Fruit fly (Drosophila melanogaster) whole organism, embryonic: ENCODE results near the gene CG4270.

Source experiments
- Abd-B ChIP-seq: fragments of 200-800 bp; sonication (Bioruptor generic); optimal IDR thresholded peaks from 2 replicates; lab custom pipeline; 2018; ENCODE audit warnings: missing biosample characterization, mild to moderate bottlenecking, missing genetic modification characterization, moderate library complexity
- Adf1 ChIP-seq: fragments of 200-800 bp; sonication (Bioruptor generic); IDR thresholded peaks from 2 replicates; pipeline ENCODE4 v1.3.6; 2022; ENCODE audit warnings: missing biosample characterization, missing genetic modification characterization
- Aef1 ChIP-seq: fragments of 200-800 bp; sonication (Bioruptor generic); IDR thresholded peaks from 3 replicates; pipeline ENCODE4 v1.3.6; 2022; ENCODE audit warnings: missing biosample characterization, missing genetic modification characterization
- B-H2 ChIP-seq: fragments of 200-800 bp; sonication (Bioruptor generic); optimal IDR thresholded peaks from 2 replicates; lab custom pipeline; 2018; ENCODE audit warnings: missing biosample characterization, mild to moderate bottlenecking, missing genetic modification characterization
- Blimp-1 ChIP-seq: fragments of 200-800 bp; sonication (Bioruptor generic); optimal IDR thresholded peaks from 3 replicates; lab custom pipeline; 2018; ENCODE audit warnings: missing biosample characterization, missing genetic modification characterization, mild to moderate bottlenecking, moderate library complexity, missing genetic modification reagents
- CG10267 ChIP-seq: fragments of 200-800 bp; sonication (Bioruptor generic); optimal IDR thresholded peaks from 2 replicates; lab custom pipeline; 2018; ENCODE audit warnings: missing biosample characterization, mild to moderate bottlenecking, missing genetic modification characterization, moderate library complexity
- CG17568 ChIP-seq: fragments of 200-800 bp; sonication (Bioruptor generic); optimal IDR thresholded peaks from 2 replicates; lab custom pipeline; 2018; ENCODE audit warnings: missing biosample characterization, mild to moderate bottlenecking, missing genetic modification characterization, moderate library complexity
- CG18011 ChIP-seq: fragments of 200-800 bp; sonication (Bioruptor generic); optimal IDR thresholded peaks from 2 replicates; lab custom pipeline; 2017; ENCODE audit warnings: missing biosample characterization, missing genetic modification characterization, mild to moderate bottlenecking, moderate library complexity, missing genotype
- CG18262 ChIP-seq: fragments of 200-800 bp; optimal IDR thresholded peaks from 3 replicates; lab custom pipeline; 2019; ENCODE audit warnings: missing biosample characterization, mild to moderate bottlenecking, missing genetic modification characterization, moderate library complexity
- CG2129 ChIP-seq: fragments of 200-800 bp; sonication (Bioruptor generic); IDR thresholded peaks from 2 replicates; pipeline ENCODE4 v1.3.6; 2022; ENCODE audit warnings: missing biosample characterization, missing genetic modification characterization; ENCODE audit not compliant: partially characterized antibody
- CG32532 ChIP-seq: fragments of 200-800 bp; sonication (Bioruptor generic); IDR thresholded peaks from 2 replicates; pipeline ENCODE4 v1.3.6; 2022; ENCODE audit warnings: missing biosample characterization, missing genetic modification characterization
- CG3407 ChIP-seq: fragments of 200-800 bp; sonication (Bioruptor generic); optimal IDR thresholded peaks from 2 replicates; lab custom pipeline; 2018; ENCODE audit warnings: missing biosample characterization, mild to moderate bottlenecking, missing genetic modification characterization
- CG3995 ChIP-seq: fragments of 200-800 bp; sonication (Bioruptor generic); optimal IDR thresholded peaks from 3 replicates; lab custom pipeline; 2016; ENCODE audit warnings: missing biosample characterization, missing genetic modification characterization
- CG7357 ChIP-seq: fragments of 200-800 bp; sonication (Bioruptor generic); IDR thresholded peaks from 3 replicates; pipeline ENCODE4 v1.3.6; 2022; ENCODE audit warnings: missing biosample characterization, missing genetic modification characterization
- CG8089 ChIP-seq: fragments of 200-800 bp; sonication (Bioruptor generic); optimal IDR thresholded peaks from 3 replicates; lab custom pipeline; 2016; ENCODE audit warnings: missing biosample characterization, missing genetic modification characterization
- D ChIP-seq, 2 experiments: fragments of 200-800 bp in 1 of 2; fragments of >200 bp in 1 of 2; sonication (Bioruptor generic) in 1 of 2; optimal IDR thresholded peaks; 2 replicates in 1 of 2; 3 replicates in 1 of 2; lab custom pipeline; 2017; ENCODE audit warnings: mild to moderate bottlenecking in 1 of 2, missing biosample characterization in 1 of 2, missing genetic modification characterization in 1 of 2, missing genetic modification reagents in 1 of 2
- E2f1 ChIP-seq: fragments of 200-800 bp; sonication (Bioruptor generic); IDR thresholded peaks from 2 replicates; pipeline ENCODE4 v1.3.6; 2022; ENCODE audit warnings: missing biosample characterization, missing genetic modification characterization
- Gsc ChIP-seq: fragments of 200-800 bp; sonication (Bioruptor generic); IDR thresholded peaks from 2 replicates; pipeline ENCODE4 v1.3.6; 2022; ENCODE audit warnings: missing biosample characterization, missing genetic modification characterization
- HLH3B ChIP-seq: fragments of 200-800 bp; sonication (Bioruptor generic); IDR thresholded peaks from 2 replicates; pipeline ENCODE4 v1.3.6; 2022; ENCODE audit warnings: missing biosample characterization, missing genetic modification characterization
- Hey ChIP-seq: fragments of 200-800 bp; sonication (Bioruptor generic); optimal IDR thresholded peaks from 3 replicates; lab custom pipeline; 2018; ENCODE audit warnings: missing biosample characterization, mild to moderate bottlenecking, missing genetic modification characterization
- Mrtf ChIP-seq: fragments of 200-800 bp; sonication (Bioruptor generic); IDR thresholded peaks from 3 replicates; pipeline ENCODE4 v1.3.6; 2022; ENCODE audit warnings: missing biosample characterization, missing genetic modification characterization
- Myb ChIP-seq: fragments of 200-800 bp; sonication (Bioruptor generic); optimal IDR thresholded peaks from 2 replicates; lab custom pipeline; 2016; ENCODE audit warnings: missing biosample characterization, missing genetic modification characterization
- Nf-YA ChIP-seq: fragments of 200-800 bp; sonication (Bioruptor generic); IDR thresholded peaks from 2 replicates; pipeline ENCODE4 v1.3.6; 2022; ENCODE audit warnings: missing biosample characterization, missing genetic modification characterization
- NfI ChIP-seq: fragments of 200-800 bp; sonication (Bioruptor generic); optimal IDR thresholded peaks from 3 replicates; lab custom pipeline; 2018; ENCODE audit warnings: missing biosample characterization, mild to moderate bottlenecking, missing genetic modification characterization, moderate library complexity
- Optix ChIP-seq: fragments of 200-800 bp; sonication (Bioruptor generic); IDR thresholded peaks from 3 replicates; pipeline ENCODE4 v1.3.6; 2022; ENCODE audit warnings: missing biosample characterization, missing genetic modification characterization
- Side ChIP-seq: fragments of 200-800 bp; sonication (Bioruptor generic); optimal IDR thresholded peaks from 2 replicates; lab custom pipeline; 2016; ENCODE audit warnings: missing biosample characterization, missing genetic modification characterization
- Six4 ChIP-seq: fragments of 200-800 bp; sonication (Bioruptor generic); optimal IDR thresholded peaks from 2 replicates; lab custom pipeline; 2016; ENCODE audit warnings: missing biosample characterization, missing genetic modification characterization
- Sox100B ChIP-seq: fragments of 200-800 bp; sonication (Bioruptor generic); optimal IDR thresholded peaks from 3 replicates; lab custom pipeline; 2018; ENCODE audit warnings: missing biosample characterization, mild to moderate bottlenecking, missing genetic modification characterization
- Xbp1 ChIP-seq: fragments of 200-800 bp; sonication (Bioruptor generic); optimal IDR thresholded peaks from 3 replicates; lab custom pipeline; 2016; ENCODE audit warnings: missing biosample characterization, mild to moderate bottlenecking, missing genetic modification characterization
- abd-A ChIP-seq: fragments of 200-800 bp; sonication (Bioruptor generic); optimal IDR thresholded peaks from 3 replicates; lab custom pipeline; 2019; ENCODE audit warnings: missing biosample characterization, mild to moderate bottlenecking, missing genetic modification characterization, moderate library complexity
- bab2 ChIP-seq: fragments of 200-800 bp; sonication (Bioruptor generic); optimal IDR thresholded peaks from 2 replicates; lab custom pipeline; 2016; ENCODE audit warnings: missing biosample characterization, missing genetic modification characterization
- croc ChIP-seq: fragments of 200-800 bp; sonication (Bioruptor generic); conservative IDR thresholded peaks from 3 replicates; pipeline ENCODE4 v1.3.6; 2022; ENCODE audit warnings: missing biosample characterization, missing genetic modification characterization
- dpn ChIP-seq, 2 experiments: fragments of 200-800 bp; sonication (Bioruptor generic); optimal IDR thresholded peaks; 3 replicates each; lab custom pipeline; 2016; ENCODE audit warnings: missing biosample characterization in 2 of 2, missing genetic modification characterization in 2 of 2
- dysf ChIP-seq: fragments of 200-800 bp; sonication (Bioruptor generic); IDR thresholded peaks from 3 replicates; pipeline ENCODE4 v1.3.6; 2022; ENCODE audit warnings: missing biosample characterization, missing genetic modification characterization
- eve ChIP-seq, 2 experiments: fragments of >200 bp; optimal IDR thresholded peaks; 2 replicates each; lab custom pipeline; 2017; ENCODE audit warnings: missing biosample characterization in 2 of 2, missing genetic modification characterization in 2 of 2
- gcm ChIP-seq: fragments of 200-800 bp; sonication (Bioruptor generic); optimal IDR thresholded peaks from 2 replicates; lab custom pipeline; 2019; ENCODE audit warnings: missing biosample characterization, mild to moderate bottlenecking, missing genetic modification characterization, moderate library complexity
- hb ChIP-seq: fragments of 200-800 bp; sonication (Bioruptor generic); IDR thresholded peaks from 3 replicates; pipeline ENCODE4 v1.3.6; 2022; ENCODE audit warnings: missing biosample characterization, missing genetic modification characterization; ENCODE audit not compliant: partially characterized antibody
- kah ChIP-seq: fragments of 200-800 bp; sonication (Bioruptor generic); optimal IDR thresholded peaks from 2 replicates; lab custom pipeline; 2018; ENCODE audit warnings: missing biosample characterization, mild to moderate bottlenecking, missing genetic modification characterization
- lmd ChIP-seq: fragments of 200-800 bp; sonication (Bioruptor generic); IDR thresholded peaks from 2 replicates; pipeline ENCODE4 v1.3.6; 2022; ENCODE audit warnings: missing biosample characterization, missing genetic modification characterization
- lov ChIP-seq, 2 experiments: fragments of 200-800 bp in 1 of 2; fragments of >200 bp in 1 of 2; sonication (Bioruptor generic) in 1 of 2; IDR thresholded peaks in 1 of 2; optimal IDR thresholded peaks in 1 of 2; 2 replicates in 1 of 2; 3 replicates in 1 of 2; pipeline versions ENCODE4 v1.3.6 to Lab custom; 2017 to 2022; ENCODE audit warnings: missing biosample characterization in 1 of 2, missing genetic modification characterization in 1 of 2
- pfk ChIP-seq: fragments of 200-800 bp; sonication (Bioruptor generic); optimal IDR thresholded peaks from 2 replicates; lab custom pipeline; 2018; ENCODE audit warnings: missing biosample characterization, mild to moderate bottlenecking, missing genetic modification characterization, moderate library complexity
- pho ChIP-seq: fragments of 200-800 bp; sonication (Bioruptor generic); optimal IDR thresholded peaks from 2 replicates; lab custom pipeline; 2016; ENCODE audit warnings: missing biosample characterization, missing genetic modification characterization
- pros ChIP-seq: fragments of 200-800 bp; sonication (Bioruptor generic); optimal IDR thresholded peaks from 3 replicates; lab custom pipeline; 2019; ENCODE audit warnings: missing biosample characterization, mild to moderate bottlenecking, missing genetic modification characterization, moderate library complexity
- pum ChIP-seq: fragments of 200-800 bp; sonication (Bioruptor generic); optimal IDR thresholded peaks from 2 replicates; lab custom pipeline; 2016; ENCODE audit warnings: missing biosample characterization, missing genetic modification characterization
- row ChIP-seq: fragments of 200-800 bp; sonication (Bioruptor generic); IDR thresholded peaks from 3 replicates; pipeline ENCODE4 v1.3.6; 2022; ENCODE audit warnings: missing biosample characterization, missing genetic modification characterization
- sens ChIP-seq: fragments of 200-800 bp; sonication (Bioruptor generic); peaks from one replicate; lab custom pipeline; 2016; ENCODE audit warnings: missing biosample characterization, missing genetic modification characterization
- slou ChIP-seq: fragments of 200-800 bp; sonication (Bioruptor generic); optimal IDR thresholded peaks from 3 replicates; lab custom pipeline; 2016; ENCODE audit warnings: missing biosample characterization, missing genetic modification characterization
- tin ChIP-seq: fragments of 200-800 bp; sonication (Bioruptor generic); optimal IDR thresholded peaks from 3 replicates; lab custom pipeline; 2016; ENCODE audit warnings: missing biosample characterization, missing genetic modification characterization
- vvl ChIP-seq: fragments of 200-800 bp; sonication (Bioruptor generic); IDR thresholded peaks from 2 replicates; pipeline ENCODE4 v1.3.6; 2022; ENCODE audit warnings: missing biosample characterization, missing genetic modification characterization
- zfh2 ChIP-seq: fragments of 200-800 bp; sonication (Bioruptor generic); optimal IDR thresholded peaks from 2 replicates; lab custom pipeline; 2016; ENCODE audit warnings: missing biosample characterization, missing genetic modification characterization

The CG4270 gene

dm6 chr2L:2227316-2227715 is 35.9 kb upstream of the CG4270 start (continued):
- TF ChIP-seq row (GFP tag; lab: Robert Waterston, UW) (peak; percentile 56), pros (GFP tag; lab: Kevin White, UChicago) (peak; percentile 0), Hey (tag; lab: Kevin White, UChicago) (no peak), eve (GFP tag; optimal IDR thresholded peaks at IDR 0.05; lab: Kevin White, UChicago) (no peak), Gsc (GFP tag; lab: Robert Waterston, UW) (no peak), Adf1 (GFP tag; lab: Robert Waterston, UW) (no peak), dysf (GFP tag; lab: Robert Waterston, UW) (peak; percentile 69), Mrtf (GFP tag; lab: Robert Waterston, UW) (no peak), gcm (GFP tag; lab: Kevin White, UChicago) (peak; percentile 46), D (optimal IDR thresholded peaks at IDR 0.05; lab: Kevin White, UChicago) (no peak), D (GFP tag; optimal IDR thresholded peaks at IDR 0.05; lab: Kevin White, UChicago) (peak; percentile 0), slou (GFP tag; lab: Kevin White, UChicago) (no peak), Aef1 (GFP tag; lab: Robert Waterston, UW) (peak; percentile 36; the same call in 2 of the 3 replicates), HLH3B (GFP tag; lab: Robert Waterston, UW) (peak; percentile 64), CG10267 (peak; percentile 9), pho (GFP tag; lab: Kevin White, UChicago) (peak; percentile 31), pum (GFP tag; lab: Kevin White, UChicago) (no peak), CG18262 (tag; lab: Kevin White, UChicago) (peak; percentile 41), bab2 (GFP tag; lab: Kevin White, UChicago) (no peak), croc (GFP tag; lab: Robert Waterston, UW) (no peak), Blimp-1 (GFP tag; lab: Kevin White, UChicago) (peak; percentile 47), tin (peak; percentile 35), Six4 (peak; percentile 27), Abd-B (GFP tag; lab: Kevin White, UChicago) (no peak), Nf-YA (peak; percentile 29), kah (GFP tag; lab: Kevin White, UChicago) (peak; percentile 2), pfk (GFP tag; lab: Kevin White, UChicago) (no peak), hb (GFP tag; lab: Robert Waterston, UW) (no peak), dpn (GFP tag; optimal IDR thresholded peaks at IDR 0.05; lab: Kevin White, UChicago) (peak; percentile 26 to 47), Sox100B (GFP tag; lab: Kevin White, UChicago) (peak; percentile 47), CG3995 (GFP tag; lab: Kevin White, UChicago) (no peak), CG7357 (GFP tag; lab: Robert Waterston, UW) (0 out of 3 replicates have a peak, but pooled peaks have one; percentile 6), CG32532 (GFP tag; lab: Robert Waterston, UW) (peak; percentile 29; the same call in 1 of the 2 replicates), CG2129 (GFP tag; lab: Robert Waterston, UW) (no peak), B-H2 (no peak), CG18011 (peak; percentile 18), lmd (peak; percentile 29; the same call in 1 of the 2 replicates), CG8089 (GFP tag; lab: Kevin White, UChicago) (peak; percentile 20), NfI (GFP tag; lab: Kevin White, UChicago) (peak; percentile 34), Myb (GFP tag; lab: Kevin White, UChicago) (no peak), lov (optimal IDR thresholded peaks at IDR 0.05; lab: Kevin White, UChicago) (no peak), lov (GFP tag; IDR thresholded peaks at IDR 0.05; lab: Robert Waterston, UW) (peak; percentile 25; the same call in 1 of the 3 replicates), Xbp1 (peak; percentile 54), E2f1 (peak; percentile 52; the same call in 1 of the 2 replicates), Optix (no peak), sens (GFP tag; lab: Kevin White, UChicago) (peak; percentile 90), zfh2 (GFP tag; lab: Kevin White, UChicago) (peak; percentile 23), vvl (GFP tag; lab: Robert Waterston, UW) (peak; percentile 86), Side (peak; percentile 6), CG3407 (GFP tag; lab: Kevin White, UChicago) (peak; percentile 38), abd-A (tag; lab: Kevin White, UChicago) (no peak), CG17568 (GFP tag; lab: Kevin White, UChicago) (peak; percentile 19)
